Fruit fly (Drosophila melanogaster) Kc167 (cell line): ENCODE data around the gene CG43292.

Experiments
- h ChIP-seq: fragments of >200 bp; optimal IDR thresholded peaks from 3 replicates; lab custom pipeline; 2018; ENCODE audit warnings: missing external identifiers
- insv ChIP-seq: fragments of >200 bp; optimal IDR thresholded peaks from 3 replicates; lab custom pipeline; 2018; ENCODE audit warnings: missing external identifiers
- ttk ChIP-seq: sonication (Bioruptor generic); optimal IDR thresholded peaks from 2 replicates; lab custom pipeline; 2017; ENCODE audit warnings: missing external identifiers

CG43292 gene

DNA sequence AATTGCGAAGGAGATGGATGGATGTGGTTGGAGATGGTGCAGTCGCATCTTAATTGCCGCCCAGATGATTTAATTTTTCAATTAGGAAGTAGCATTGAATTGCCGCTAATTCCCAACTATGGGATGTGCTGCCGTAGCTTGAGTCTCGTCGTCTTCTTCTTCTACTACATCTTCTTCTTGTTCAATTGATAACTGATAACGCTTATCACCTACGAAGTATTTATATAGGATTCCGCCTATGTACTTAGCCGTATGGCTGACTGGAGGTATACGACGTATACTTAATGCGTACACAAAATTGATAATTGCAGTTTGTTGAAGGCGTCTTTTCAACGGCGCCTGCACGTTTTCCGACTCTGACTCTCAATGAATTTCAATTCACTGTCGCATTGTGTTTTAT lies 45.2 kb downstream of the CG43292 start:
- TF ChIP-seq ttk (lab: Kevin White, UChicago), result no peak

DNA sequence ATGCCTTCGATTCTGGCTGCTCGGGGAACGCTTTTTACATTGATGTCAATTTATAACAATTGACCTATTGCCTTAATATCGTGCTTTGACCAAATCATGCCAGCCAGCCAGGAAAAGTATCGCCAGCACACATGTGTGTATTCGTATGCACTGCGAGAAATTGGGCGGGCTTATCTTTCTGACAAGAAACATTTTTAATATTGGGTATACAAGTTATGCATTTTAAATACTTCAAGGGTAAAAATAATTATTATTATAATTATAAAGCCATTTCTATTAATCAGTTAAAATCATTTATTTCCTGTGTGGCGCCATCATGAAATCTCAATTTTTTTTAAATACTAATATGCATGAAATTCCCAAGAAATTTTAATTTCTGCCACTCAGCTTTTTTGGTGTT lies 46.5 kb downstream of the CG43292 start:
- TF ChIP-seq h (no peak), insv (no peak)
